Worm (Caenorhabditis elegans) whole organism, young adult: ENCODE measurements around the gene mec-17.
"Not testable (repeated sequence)": the region's sequence is repeated elsewhere in the genome, so short reads cannot be mapped to it uniquely, and the experiment has no call there.

Experiments used
- B0019.2 ChIP-seq: fragments of 200-800 bp; sonication (Bioruptor generic); conservative IDR thresholded peaks from 2 replicates; pipeline ENCODE4 v1.3.6; 2022; ENCODE audit warnings: missing genetic modification reagents, missing genetic modification characterization, missing compliant biosample characterization
- B0336.3 ChIP-seq: fragments of 200-800 bp; sonication (Bioruptor generic); IDR thresholded peaks from 2 replicates; pipeline ENCODE4 v1.3.6; 2022; ENCODE audit warnings: missing genetic modification characterization, missing compliant biosample characterization
- C06A6.2 ChIP-seq: fragments of 200-800 bp; sonication (Bioruptor generic); conservative IDR thresholded peaks from 2 replicates; pipeline ENCODE4 v1.3.6; 2022; ENCODE audit warnings: missing genetic modification characterization, missing compliant biosample characterization
- C17E4.6 ChIP-seq: fragments of 200-800 bp; sonication (Bioruptor generic); IDR thresholded peaks from 2 replicates; pipeline ENCODE4 v1.3.6; 2022; ENCODE audit warnings: missing genetic modification reagents, missing genetic modification characterization, missing compliant biosample characterization
- F37B4.10 ChIP-seq: fragments of 200-800 bp; sonication (Bioruptor generic); IDR thresholded peaks from 2 replicates; pipeline ENCODE4 v1.3.6; 2022; ENCODE audit warnings: missing genetic modification characterization, missing compliant biosample characterization
- K11D2.4 ChIP-seq: fragments of 200-800 bp; sonication (Bioruptor generic); IDR thresholded peaks from 2 replicates; pipeline ENCODE4 v1.3.6; 2022; ENCODE audit warnings: missing genetic modification reagents, missing genetic modification characterization, missing compliant biosample characterization
- K12H6.12 ChIP-seq: fragments of 200-800 bp; sonication (Bioruptor generic); optimal IDR thresholded peaks from 2 replicates; lab custom pipeline; 2018; ENCODE audit warnings: mild to moderate bottlenecking, missing genetic modification characterization, missing compliant biosample characterization
- Y53F4B.3 ChIP-seq: fragments of 200-800 bp; sonication (Bioruptor generic); IDR thresholded peaks from 2 replicates; pipeline ENCODE4 v1.3.6; 2022; ENCODE audit warnings: missing genetic modification reagents, missing genetic modification characterization, missing compliant biosample characterization
- Y95B8A.8 ChIP-seq: fragments of 200-800 bp; sonication (Bioruptor generic); IDR thresholded peaks from 2 replicates; pipeline ENCODE4 v1.3.6; 2022; ENCODE audit warnings: missing genetic modification reagents, missing genetic modification characterization, missing compliant biosample characterization
- aptf-2 ChIP-seq: fragments of 200-800 bp; sonication (Bioruptor generic); conservative IDR thresholded peaks from 2 replicates; pipeline ENCODE4 v1.3.6; 2022; ENCODE audit warnings: missing genetic modification reagents, missing genetic modification characterization, missing compliant biosample characterization
- athp-1 ChIP-seq: sonication (generic microtip); optimal IDR thresholded peaks from 2 replicates; lab custom pipeline; 2017; ENCODE audit warnings: mild to moderate bottlenecking, missing genetic modification characterization, missing compliant biosample characterization
- attf-3 ChIP-seq: fragments of 200-800 bp; sonication (Bioruptor generic); conservative IDR thresholded peaks from 2 replicates; pipeline ENCODE4 v1.3.6; 2022; ENCODE audit warnings: missing genetic modification reagents, missing genetic modification characterization, missing compliant biosample characterization
- attf-5 ChIP-seq: fragments of 200-800 bp; sonication (Bioruptor generic); optimal IDR thresholded peaks from 2 replicates; lab custom pipeline; 2018; ENCODE audit warnings: mild to moderate bottlenecking, missing genetic modification characterization, missing compliant biosample characterization
- bed-2 ChIP-seq: fragments of 200-800 bp; sonication (Bioruptor generic); IDR thresholded peaks from 2 replicates; pipeline ENCODE4 v1.3.6; 2022; ENCODE audit warnings: missing genetic modification reagents, missing genetic modification characterization, missing compliant biosample characterization
- ceh-100 ChIP-seq: fragments of 200-800 bp; sonication (Bioruptor generic); IDR thresholded peaks from 2 replicates; pipeline ENCODE4 v1.3.6; 2022; ENCODE audit warnings: missing genetic modification reagents, missing genetic modification characterization, missing compliant biosample characterization
- ceh-27 ChIP-seq: fragments of 200-800 bp; sonication (Bioruptor generic); optimal IDR thresholded peaks from 2 replicates; lab custom pipeline; 2018; ENCODE audit warnings: mild to moderate bottlenecking, missing genetic modification characterization, moderate library complexity, missing compliant biosample characterization
- ceh-40 ChIP-seq: fragments of 200-800 bp; sonication (Bioruptor generic); IDR thresholded peaks from 2 replicates; pipeline ENCODE4 v1.3.6; 2022; ENCODE audit warnings: missing genetic modification characterization, missing compliant biosample characterization
- efl-1 ChIP-seq: fragments of 150-350 bp; optimal IDR thresholded peaks from 2 replicates; lab custom pipeline; 2014; ENCODE audit warnings: missing biosample characterization, missing genetic modification reagents, missing genetic modification characterization
- egl-44 ChIP-seq: fragments of 200-800 bp; sonication (Bioruptor generic); IDR thresholded peaks from 2 replicates; pipeline ENCODE4 v1.3.6; 2022; ENCODE audit warnings: missing genetic modification reagents, missing genetic modification characterization, missing compliant biosample characterization
- egrh-3 ChIP-seq: fragments of 200-800 bp; sonication (Bioruptor generic); IDR thresholded peaks from 2 replicates; pipeline ENCODE4 v1.3.6; 2022; ENCODE audit warnings: missing genetic modification reagents, missing genetic modification characterization, missing compliant biosample characterization
- ekl-4 ChIP-seq: fragments of 200-800 bp; sonication (Bioruptor generic); IDR thresholded peaks from 2 replicates; pipeline ENCODE4 v1.3.6; 2022; ENCODE audit warnings: missing genetic modification reagents, missing genetic modification characterization, missing compliant biosample characterization
- hmg-1.2 ChIP-seq: fragments of 200-800 bp; sonication (Bioruptor generic); IDR thresholded peaks from 2 replicates; pipeline ENCODE4 v1.3.6; 2022; ENCODE audit warnings: missing genetic modification reagents, missing genetic modification characterization, missing compliant biosample characterization
- hmg-20 ChIP-seq: fragments of 200-800 bp; sonication (Bioruptor generic); IDR thresholded peaks from 2 replicates; pipeline ENCODE4 v1.3.6; 2022; ENCODE audit warnings: missing genetic modification reagents, missing genetic modification characterization, missing compliant biosample characterization
- let-607 ChIP-seq, 2 experiments: fragments of 200-800 bp in 1 of 2; sonication (Bioruptor generic) in 1 of 2; sonication (generic microtip) in 1 of 2; optimal IDR thresholded peaks; 2 replicates each; lab custom pipeline; 2016 to 2018; ENCODE audit warnings: mild to moderate bottlenecking in 2 of 2, missing compliant biosample characterization in 2 of 2, missing genetic modification characterization in 2 of 2, moderate library complexity in 2 of 2, missing genotype in 1 of 2
- lin-26 ChIP-seq: fragments of 200-800 bp; sonication (Bioruptor generic); IDR thresholded peaks from 2 replicates; pipeline ENCODE4 v1.3.6; 2022; ENCODE audit warnings: missing genetic modification reagents, missing genetic modification characterization, missing compliant biosample characterization
- lin-35 ChIP-seq, 3 experiments: fragments of 150-350 bp in 2 of 3; sonication (generic microtip) in 1 of 3; optimal IDR thresholded peaks; 2 replicates each; lab custom pipeline; 2014 to 2018; ENCODE audit warnings: missing biosample characterization in 3 of 3, missing genetic modification characterization in 3 of 3, missing genetic modification reagents in 3 of 3
- lin-40 ChIP-seq: sonication (generic microtip); optimal IDR thresholded peaks from 2 replicates; lab custom pipeline; 2016; ENCODE audit warnings: missing genetic modification characterization, mild to moderate bottlenecking, missing compliant biosample characterization, missing genotype, missing genetic modification reagents
- lsl-1 ChIP-seq: fragments of 200-800 bp; sonication (Bioruptor generic); optimal IDR thresholded peaks from 2 replicates; lab custom pipeline; 2018; ENCODE audit warnings: mild to moderate bottlenecking, missing genetic modification characterization, moderate library complexity, missing compliant biosample characterization
- madf-3 ChIP-seq: fragments of 200-800 bp; sonication (Bioruptor generic); IDR thresholded peaks from 2 replicates; pipeline ENCODE4 v1.3.6; 2022; ENCODE audit warnings: missing genetic modification reagents, missing genetic modification characterization, missing compliant biosample characterization
- madf-8 ChIP-seq: fragments of 200-800 bp; sonication (Bioruptor generic); conservative IDR thresholded peaks from 2 replicates; pipeline ENCODE4 v1.3.6; 2022; ENCODE audit warnings: missing genetic modification reagents, missing genetic modification characterization, missing compliant biosample characterization
- mcd-1 ChIP-seq: fragments of 200-800 bp; sonication (Bioruptor generic); IDR thresholded peaks from 2 replicates; pipeline ENCODE4 v1.3.6; 2022; ENCODE audit warnings: missing genetic modification reagents, missing genetic modification characterization, missing compliant biosample characterization
- nfyb-1 ChIP-seq: fragments of 200-800 bp; sonication (Bioruptor generic); IDR thresholded peaks from 2 replicates; pipeline ENCODE4 v1.3.6; 2022; ENCODE audit warnings: missing genetic modification reagents, missing genetic modification characterization, missing compliant biosample characterization
- pbrm-1 ChIP-seq: fragments of 200-800 bp; sonication (Bioruptor generic); IDR thresholded peaks from 2 replicates; pipeline ENCODE4 v1.3.6; 2022; ENCODE audit warnings: missing genetic modification reagents, missing genetic modification characterization, missing compliant biosample characterization
- rpc-1 ChIP-seq, 2 experiments: fragments of 150-350 bp in 1 of 2; sonication (generic microtip) in 1 of 2; optimal IDR thresholded peaks; 2 replicates each; lab custom pipeline; 2014 to 2018; ENCODE audit warnings: missing biosample characterization in 1 of 2, missing genetic modification characterization in 1 of 2, missing genetic modification reagents in 1 of 2, missing genotype in 1 of 2
- snpc-3.4 ChIP-seq: sonication (generic microtip); optimal IDR thresholded peaks from 2 replicates; lab custom pipeline; 2017; ENCODE audit warnings: missing genetic modification characterization, mild to moderate bottlenecking, missing compliant biosample characterization, antibody characterized with exemption, moderate library complexity, missing genotype, missing genetic modification reagents
- snpc-4 ChIP-seq, 5 experiments: fragments of 150-350 bp in 1 of 5; sonication (generic microtip) in 4 of 5; optimal IDR thresholded peaks; 2 replicates each; lab custom pipeline; 2014 to 2018; ENCODE audit warnings: missing genetic modification characterization in 5 of 5, missing biosample characterization in 3 of 5, antibody characterized with exemption in 2 of 5, mild to moderate bottlenecking in 2 of 5, missing compliant biosample characterization in 2 of 5, missing genotype in 2 of 5, moderate library complexity in 2 of 5, missing genetic modification reagents in 1 of 5
- tbp1 ChIP-seq: fragments of 200-800 bp; sonication (Bioruptor generic); optimal IDR thresholded peaks from 2 replicates; lab custom pipeline; 2018; ENCODE audit warnings: mild to moderate bottlenecking, missing genetic modification characterization, missing compliant biosample characterization
- unc-130 ChIP-seq: sonication (generic microtip); optimal IDR thresholded peaks from 2 replicates; lab custom pipeline; 2016; ENCODE audit warnings: missing genetic modification reagents, missing genetic modification characterization, missing compliant biosample characterization
- ztf-18 ChIP-seq: sonication (generic microtip); optimal IDR thresholded peaks from 2 replicates; lab custom pipeline; 2016; ENCODE audit warnings: missing genotype, mild to moderate bottlenecking, missing genetic modification characterization, missing compliant biosample characterization
- ztf-25 ChIP-seq: fragments of 200-800 bp; sonication (Bioruptor generic); IDR thresholded peaks from 2 replicates; pipeline ENCODE4 v1.3.6; 2022; ENCODE audit warnings: missing genetic modification reagents, missing genetic modification characterization, missing compliant biosample characterization
- ztf-26 ChIP-seq: sonication (generic microtip); optimal IDR thresholded peaks from 2 replicates; lab custom pipeline; 2017; ENCODE audit warnings: missing genetic modification characterization, missing compliant biosample characterization
- ztf-28 ChIP-seq: fragments of 200-800 bp; sonication (Bioruptor generic); IDR thresholded peaks from 2 replicates; pipeline ENCODE4 v1.3.6; 2022; ENCODE audit warnings: missing genetic modification reagents, missing genetic modification characterization, missing compliant biosample characterization
- ztf-6 ChIP-seq: fragments of 200-800 bp; sonication (Bioruptor generic); IDR thresholded peaks from 2 replicates; pipeline ENCODE4 v1.3.6; 2022; ENCODE audit warnings: missing genetic modification reagents, missing genetic modification characterization, missing compliant biosample characterization

Gene mec-17

DNA sequence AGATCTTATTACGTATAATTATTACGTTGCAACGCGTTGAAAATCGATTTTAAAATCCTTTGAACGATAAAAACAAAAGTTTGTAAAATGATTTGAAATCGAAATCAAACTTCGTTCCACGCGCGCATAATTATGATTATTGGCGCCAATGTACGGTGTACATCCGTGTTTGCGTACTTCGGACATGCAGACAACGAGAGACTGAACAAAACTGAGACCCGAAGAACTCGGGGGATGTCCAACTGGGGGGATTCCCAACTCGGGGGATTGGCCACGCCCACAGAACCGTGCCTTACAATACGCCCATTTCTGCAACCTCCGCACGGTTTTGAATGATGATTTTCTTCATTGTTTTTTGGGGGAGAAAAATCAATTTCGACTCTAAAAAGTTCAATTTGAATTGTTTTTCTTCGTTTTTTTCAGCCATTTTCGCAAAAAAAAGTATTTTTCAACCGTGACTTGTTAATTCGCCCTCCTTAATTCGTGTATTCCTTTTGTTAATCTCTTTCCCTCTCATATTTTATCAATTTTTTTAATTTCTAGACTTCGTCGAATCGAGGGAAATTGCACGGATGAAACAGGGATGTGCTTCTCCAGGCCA lies 40.0 kb downstream of the mec-17 start, which contains the start of gene F20D12.12 (continued):
- TF ChIP-seq snpc-4 (GFP tag; optimal IDR thresholded peaks at IDR 0.05; lab: Kevin White, UChicago) (peak; percentile 19), snpc-4 (tag; optimal IDR thresholded peaks at IDR 0.05; lab: Kevin White, UChicago) (peak in 3 of 4 experiments; percentile 28 to 57 (median 39)), pbrm-1 (GFP tag; lab: Robert Waterston, UW) (peak; percentile 93), K11D2.4 (GFP tag; lab: Robert Waterston, UW) (peak; percentile 91), ekl-4 (GFP tag; lab: Robert Waterston, UW) (peak; percentile 90), attf-3 (peak; percentile 88), egl-44 (GFP tag; lab: Robert Waterston, UW) (peak; percentile 47; the same call in 1 of the 2 replicates), let-607 (tag; optimal IDR thresholded peaks at IDR 0.05; lab: Kevin White, UChicago) (peak in 1 of 2 experiments; percentile 47), ztf-28 (peak; percentile 98), ceh-27 (GFP tag; lab: Kevin White, UChicago) (peak; percentile 83), mcd-1 (GFP tag; lab: Robert Waterston, UW) (peak; percentile 88), ceh-40 (0 out of 2 replicates have a peak, but pooled peaks have one; percentile 40), B0019.2 (GFP tag; lab: Robert Waterston, UW) (peak; percentile 96), efl-1 (GFP tag; lab: Kevin White, UChicago) (peak; percentile 92), attf-5 (peak; percentile 94), C06A6.2 (GFP tag; lab: Robert Waterston, UW) (peak; percentile 88), ztf-6 (GFP tag; lab: Robert Waterston, UW) (peak; percentile 75; the same call in 1 of the 2 replicates), snpc-3.4 (tag; lab: Kevin White, UChicago) (peak; percentile 64), B0336.3 (GFP tag; lab: Robert Waterston, UW) (peak; percentile 60), nfyb-1 (GFP tag; lab: Robert Waterston, UW) (peak; percentile 96), athp-1 (tag; lab: Kevin White, UChicago) (peak; percentile 65), unc-130 (GFP tag; lab: Kevin White, UChicago) (peak; percentile 55), tbp1 (peak; percentile 59), lin-26 (GFP tag; lab: Robert Waterston, UW) (peak; percentile 84), egrh-3 (GFP tag; lab: Robert Waterston, UW) (peak; percentile 83), lin-35 (GFP tag; optimal IDR thresholded peaks at IDR 0.05; lab: Kevin White, UChicago) (peak in 2 of 3 experiments; percentile 25 to 50), rpc-1 (optimal IDR thresholded peaks at IDR 0.05; lab: Kevin White, UChicago) (peak; percentile 14), ztf-25 (peak; percentile 92), hmg-20 (peak; percentile 27; the same call in 1 of the 2 replicates), lin-40 (peak; percentile 71), aptf-2 (peak; percentile 97), madf-3 (GFP tag; lab: Robert Waterston, UW) (peak; percentile 90), F37B4.10 (GFP tag; lab: Robert Waterston, UW) (0 out of 2 replicates have a peak, but pooled peaks have one; percentile 6), ceh-100 (GFP tag; lab: Robert Waterston, UW) (peak; percentile 99), lsl-1 (GFP tag; lab: Kevin White, UChicago) (peak; percentile 87), C17E4.6 (GFP tag; lab: Robert Waterston, UW) (peak; percentile 76), madf-8 (GFP tag; lab: Robert Waterston, UW) (peak; percentile 91), ztf-18 (tag; lab: Kevin White, UChicago) (peak; percentile 38), K12H6.12 (tag; lab: Kevin White, UChicago) (peak; percentile 49), ztf-26 (tag; lab: Kevin White, UChicago) (peak; percentile 23), bed-2 (GFP tag; lab: Robert Waterston, UW) (peak; percentile 91), Y53F4B.3 (peak; percentile 53; the same call in 1 of the 2 replicates), hmg-1.2 (peak; percentile 85), Y95B8A.8 (GFP tag; lab: Robert Waterston, UW) (peak; percentile 97)
- TF ChIP-seq rpc-1 (tag; optimal IDR thresholded peaks at IDR 0.05; lab: Kevin White, UChicago) = not testable (repeated sequence)
